Worm (Caenorhabditis elegans) whole organism, late embryonic: ENCODE results near the gene fbxa-184.

Experiments
- F13H6.1 ChIP-seq: sonication (generic microtip); optimal IDR thresholded peaks from 2 replicates; lab custom pipeline; 2016; ENCODE audit warnings: missing genetic modification characterization, missing compliant biosample characterization
- K02D7.2 ChIP-seq: sonication (generic microtip); optimal IDR thresholded peaks from 2 replicates; lab custom pipeline; 2017; ENCODE audit warnings: mild to moderate bottlenecking, missing genetic modification characterization, missing compliant biosample characterization
- K09A11.1 ChIP-seq: sonication (generic microtip); optimal IDR thresholded peaks from 2 replicates; lab custom pipeline; 2017; ENCODE audit warnings: antibody characterized with exemption, mild to moderate bottlenecking, missing genetic modification characterization, missing compliant biosample characterization; ENCODE audit not compliant: insufficient read depth
- T23F11.4 ChIP-seq: fragments of 200-800 bp; sonication (Bioruptor generic); optimal IDR thresholded peaks from 2 replicates; lab custom pipeline; 2018; ENCODE audit warnings: mild to moderate bottlenecking, missing genetic modification characterization, missing compliant biosample characterization
- Y22D7AL.16 ChIP-seq: sonication (generic microtip); optimal IDR thresholded peaks from 2 replicates; lab custom pipeline; 2016; ENCODE audit warnings: missing genetic modification characterization, missing compliant biosample characterization
- ama-1 ChIP-seq: fragments of 150-350 bp; optimal IDR thresholded peaks from 2 replicates; lab custom pipeline; 2014
- ceh-18 ChIP-seq: sonication (generic microtip); optimal IDR thresholded peaks from 2 replicates; lab custom pipeline; 2016; ENCODE audit warnings: missing genetic modification characterization, missing compliant biosample characterization
- ceh-22 ChIP-seq: sonication (generic microtip); optimal IDR thresholded peaks from 2 replicates; lab custom pipeline; 2017; ENCODE audit warnings: missing biosample characterization, missing genetic modification characterization
- ceh-30 ChIP-seq: fragments of 150-350 bp; optimal IDR thresholded peaks from 2 replicates; lab custom pipeline; 2014; ENCODE audit warnings: missing biosample characterization, missing genetic modification characterization
- ceh-34 ChIP-seq: sonication (generic microtip); optimal IDR thresholded peaks from 2 replicates; lab custom pipeline; 2016; ENCODE audit warnings: mild to moderate bottlenecking, missing genetic modification characterization, missing compliant biosample characterization
- ceh-48 ChIP-seq: sonication (generic microtip); optimal IDR thresholded peaks from 2 replicates; lab custom pipeline; 2016; ENCODE audit warnings: missing genetic modification characterization, inconsistent platforms, missing compliant biosample characterization
- dmd-4 ChIP-seq: sonication (generic microtip); optimal IDR thresholded peaks from 2 replicates; lab custom pipeline; 2016; ENCODE audit warnings: borderline replicate concordance, missing genetic modification characterization, missing compliant biosample characterization
- elt-2 ChIP-seq: sonication (generic microtip); optimal IDR thresholded peaks from 2 replicates; lab custom pipeline; 2016; ENCODE audit warnings: missing genetic modification reagents, missing genetic modification characterization, missing compliant biosample characterization
- fkh-10 ChIP-seq: fragments of 150-350 bp; optimal IDR thresholded peaks from 2 replicates; lab custom pipeline; 2014; ENCODE audit warnings: missing biosample characterization, missing genetic modification reagents, missing genetic modification characterization
- gmeb-2 ChIP-seq: sonication (generic microtip); optimal IDR thresholded peaks from 2 replicates; lab custom pipeline; 2016; ENCODE audit warnings: missing genetic modification characterization, inconsistent platforms, missing compliant biosample characterization
- hlh-13 ChIP-seq: fragments of 200-800 bp; sonication (Bioruptor generic); optimal IDR thresholded peaks from 2 replicates; lab custom pipeline; 2018; ENCODE audit warnings: mild to moderate bottlenecking, missing genetic modification characterization, missing compliant biosample characterization
- hlh-15 ChIP-seq: sonication (generic microtip); optimal IDR thresholded peaks from 2 replicates; lab custom pipeline; 2016; ENCODE audit warnings: missing genetic modification characterization, missing compliant biosample characterization
- hlh-30 ChIP-seq: sonication (generic microtip); optimal IDR thresholded peaks from 2 replicates; lab custom pipeline; 2017; ENCODE audit warnings: antibody characterized with exemption, missing genetic modification characterization, missing compliant biosample characterization; ENCODE audit not compliant: insufficient read depth
- hlh-6 ChIP-seq: sonication (generic microtip); optimal IDR thresholded peaks from 2 replicates; lab custom pipeline; 2016; ENCODE audit warnings: missing genotype, missing genetic modification characterization, missing compliant biosample characterization
- hlh-8 ChIP-seq: sonication (generic microtip); optimal IDR thresholded peaks from 2 replicates; lab custom pipeline; 2016; ENCODE audit warnings: missing genotype, missing genetic modification characterization, missing compliant biosample characterization
- lim-6 ChIP-seq: sonication (generic microtip); optimal IDR thresholded peaks from 2 replicates; lab custom pipeline; 2016; ENCODE audit warnings: missing genetic modification characterization, missing compliant biosample characterization
- odd-2 ChIP-seq: sonication (generic microtip); optimal IDR thresholded peaks from 2 replicates; lab custom pipeline; 2017; ENCODE audit warnings: antibody characterized with exemption, mild to moderate bottlenecking, missing genetic modification characterization, missing compliant biosample characterization
- pag-3 ChIP-seq: sonication (generic microtip); optimal IDR thresholded peaks from 2 replicates; lab custom pipeline; 2016; ENCODE audit warnings: missing compliant biosample characterization, missing genetic modification characterization, borderline replicate concordance
- pat-9 ChIP-seq: fragments of 200-800 bp; sonication (Bioruptor generic); optimal IDR thresholded peaks from 2 replicates; lab custom pipeline; 2018; ENCODE audit warnings: mild to moderate bottlenecking, missing genetic modification characterization, moderate library complexity, missing compliant biosample characterization
- pax-1 ChIP-seq: fragments of 150-350 bp; optimal IDR thresholded peaks from 2 replicates; lab custom pipeline; 2014; ENCODE audit warnings: missing biosample characterization, missing genetic modification characterization
- pqm-1 ChIP-seq: sonication (generic microtip); optimal IDR thresholded peaks from 2 replicates; lab custom pipeline; 2016; ENCODE audit warnings: missing genetic modification characterization, missing compliant biosample characterization
- pros-1 ChIP-seq: fragments of 150-350 bp; optimal IDR thresholded peaks from 2 replicates; lab custom pipeline; 2014; ENCODE audit warnings: missing biosample characterization, missing genetic modification reagents, missing genetic modification characterization
- ref-2 ChIP-seq: sonication (generic microtip); optimal IDR thresholded peaks from 2 replicates; lab custom pipeline; 2016; ENCODE audit warnings: missing genetic modification characterization, missing compliant biosample characterization
- sdc-2 ChIP-seq: sonication (generic microtip); optimal IDR thresholded peaks from 2 replicates; lab custom pipeline; 2016; ENCODE audit warnings: missing genotype, missing genetic modification characterization, missing compliant biosample characterization
- sox-2 ChIP-seq: fragments of 200-800 bp; sonication (Bioruptor generic); IDR thresholded peaks from 2 replicates; pipeline ENCODE4 v1.3.6; 2022; ENCODE audit warnings: missing genetic modification reagents, missing genetic modification characterization, missing compliant biosample characterization
- sox-4 ChIP-seq: sonication (generic microtip); optimal IDR thresholded peaks from 2 replicates; lab custom pipeline; 2017; ENCODE audit warnings: mild to moderate bottlenecking, missing genetic modification characterization, inconsistent platforms, missing compliant biosample characterization
- syd-9 ChIP-seq: sonication (generic microtip); optimal IDR thresholded peaks from 2 replicates; lab custom pipeline; 2016; ENCODE audit warnings: mild to moderate bottlenecking, missing genetic modification characterization, moderate library complexity, missing compliant biosample characterization
- unc-3 ChIP-seq, 2 experiments: fragments of 200-800 bp in 1 of 2; sonication (Bioruptor generic) in 1 of 2; sonication (generic microtip) in 1 of 2; conservative IDR thresholded peaks in 1 of 2; optimal IDR thresholded peaks in 1 of 2; 2 replicates each; pipeline versions ENCODE4 v1.3.6 to Lab custom; 2016 to 2022; ENCODE audit warnings: missing compliant biosample characterization in 2 of 2, missing genetic modification characterization in 2 of 2, missing genetic modification reagents in 1 of 2
- unc-42 ChIP-seq: sonication (generic microtip); optimal IDR thresholded peaks from 2 replicates; lab custom pipeline; 2016; ENCODE audit warnings: missing genotype, missing genetic modification characterization, missing compliant biosample characterization
- unc-55 ChIP-seq: sonication (generic microtip); optimal IDR thresholded peaks from 2 replicates; lab custom pipeline; 2017; ENCODE audit warnings: missing biosample characterization, missing genetic modification reagents, missing genetic modification characterization
- zip-5 ChIP-seq: sonication (generic microtip); optimal IDR thresholded peaks from 2 replicates; lab custom pipeline; 2016; ENCODE audit warnings: missing genetic modification characterization, missing compliant biosample characterization

fbxa-184 gene

DNA sequence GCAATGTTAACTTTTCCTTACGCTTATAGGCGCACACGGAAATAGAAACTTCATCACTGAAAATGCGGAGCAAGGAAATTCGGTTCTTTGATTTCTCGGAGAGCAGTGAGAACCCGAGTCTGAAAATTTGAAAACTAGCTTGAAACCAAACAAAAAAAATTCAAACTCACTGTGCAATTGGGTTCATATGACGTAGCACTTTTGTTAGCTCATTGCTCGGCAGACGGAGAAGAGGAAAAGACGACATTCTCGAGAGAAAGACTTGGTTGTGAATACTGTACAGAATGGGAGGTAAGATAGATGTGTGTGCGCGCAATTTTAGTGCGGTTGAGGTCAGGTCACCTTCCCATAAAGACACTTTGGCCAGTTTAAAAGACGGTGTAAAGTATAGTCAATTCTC lies 40.4 kb downstream of the fbxa-184 start, which contains the start of the genes F36H5.13 and F36H5.8:
TSS of gene F36H5.13 (minus strand) at position 101 of the 400 bp plus-strand sequence.
TSS of gene F36H5.8 (minus strand) at position 274 of the 400 bp plus-strand sequence.
- TF ChIP-seq odd-2 (tag; lab: Kevin White, UChicago): no peak
- TF ChIP-seq zip-5: no peak
- no peak for TF ChIP-seq ceh-30 (tag; lab: Kevin White, UChicago)
- TF ChIP-seq K02D7.2 (tag; lab: Kevin White, UChicago): no peak
- TF ChIP-seq gmeb-2 (tag; lab: Kevin White, UChicago): no peak
- no peak for TF ChIP-seq hlh-15 (tag; lab: Kevin White, UChicago)
- no peak for TF ChIP-seq hlh-30 (tag; lab: Kevin White, UChicago)
- TF ChIP-seq unc-42: no peak
- no peak for TF ChIP-seq pag-3
- TF ChIP-seq sox-4: no peak
- no peak for TF ChIP-seq pat-9 (tag; lab: Kevin White, UChicago)
- no peak for TF ChIP-seq K09A11.1 (tag; lab: Kevin White, UChicago)
- no peak for TF ChIP-seq ama-1 (lab: Kevin White, UChicago)
- no peak for TF ChIP-seq unc-55 (GFP tag; lab: Kevin White, UChicago)
- no peak for TF ChIP-seq pros-1 (tag; lab: Kevin White, UChicago)
- TF ChIP-seq ceh-22 (tag; lab: Kevin White, UChicago): no peak
- TF ChIP-seq lim-6 (tag; lab: Kevin White, UChicago): no peak
- TF ChIP-seq ceh-34 (tag; lab: Kevin White, UChicago): no peak

- TF ChIP-seq sox-2 (GFP tag; lab: Robert Waterston, UW) (no peak), elt-2 (no peak), ama-1 (lab: Kevin White, UChicago) (no peak), ref-2 (tag; lab: Kevin White, UChicago) (no peak), T23F11.4 (GFP tag; lab: Kevin White, UChicago) (no peak), pros-1 (tag; lab: Kevin White, UChicago) (no peak), Y22D7AL.16 (tag; lab: Kevin White, UChicago) (no peak), hlh-15 (tag; lab: Kevin White, UChicago) (no peak)
- TF ChIP-seq, all 69 proteins: peak for 0
Observed at ce11 chrII:1752990-1753389, 42.9 kb downstream of the fbxa-184 start, which contains the start of gene F36H5.9. Gene F36H5.9, minus strand, starts transcription at chrII:1753090.

DNA sequence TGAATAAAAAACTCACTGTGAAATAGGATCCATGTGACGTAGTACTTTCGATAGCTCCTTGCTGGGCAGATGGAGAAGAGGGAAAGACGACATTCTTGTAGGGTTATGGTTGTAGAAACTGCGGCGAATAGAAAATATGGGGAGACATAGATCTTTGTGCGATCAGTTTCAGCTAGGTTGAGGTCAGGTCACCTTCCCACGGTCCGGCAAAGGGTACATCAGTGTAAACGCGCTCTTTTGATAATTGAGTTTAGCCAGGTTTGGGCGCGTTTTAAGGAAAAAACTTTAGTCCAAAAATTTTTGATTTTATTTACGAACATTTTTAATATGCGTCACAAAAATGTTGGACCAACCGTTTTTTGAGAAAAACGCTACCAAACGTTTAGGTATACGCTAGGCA lies 46.0 kb downstream of the fbxa-184 start, which contains the start of gene F36H5.17:
TSS of gene F36H5.17 (minus strand) at position 101 of the 400 bp plus-strand sequence.
- TF ChIP-seq ceh-48 (no peak), lim-6 (tag; lab: Kevin White, UChicago) (no peak), pqm-1 (tag; lab: Kevin White, UChicago) (no peak)

- TF ChIP-seq hlh-8 (tag; lab: Kevin White, UChicago) (no peak), hlh-6 (tag; lab: Kevin White, UChicago) (no peak), fkh-10 (no peak), syd-9 (no peak), pax-1 (tag; lab: Kevin White, UChicago) (no peak), sdc-2 (tag; lab: Kevin White, UChicago) (no peak), F13H6.1 (no peak), ceh-18 (tag; lab: Kevin White, UChicago) (no peak), hlh-13 (GFP tag; lab: Kevin White, UChicago) (no peak), ref-2 (tag; lab: Kevin White, UChicago) (no peak), dmd-4 (tag; lab: Kevin White, UChicago) (no peak)
Observed at ce11 chrII:1756582-1756981, 46.5 kb downstream of the fbxa-184 start, which contains the start of gene fbxb-53. Gene fbxb-53, plus strand, starts transcription at chrII:1756882.

ce11 chrII:1757033-1757432 lies 47.0 kb downstream of the fbxa-184 start, which contains the start of gene F36H5.10:
Gene F36H5.10, plus strand, starts transcription at chrII:1757333.
- TF ChIP-seq unc-3 (GFP tag; conservative IDR thresholded peaks at IDR 0.05; lab: Robert Waterston, UW) (no peak), unc-3 (tag; optimal IDR thresholded peaks at IDR 0.05; lab: Kevin White, UChicago) (no peak), ceh-18 (tag; lab: Kevin White, UChicago) (no peak), hlh-13 (GFP tag; lab: Kevin White, UChicago) (no peak), ceh-48 (no peak)
- TF ChIP-seq, all 69 proteins: peak for 0
